Fruit fly (Drosophila melanogaster) whole organism, wandering third instar larva: ENCODE results near the gene cup.

Source experiments
- Abd-B ChIP-seq: fragments of >200 bp; optimal IDR thresholded peaks from 2 replicates; lab custom pipeline; 2017; ENCODE audit warnings: missing biosample characterization, missing genetic modification characterization
- CG32264 ChIP-seq: fragments of 200-800 bp; sonication (Bioruptor generic); optimal IDR thresholded peaks from 2 replicates; lab custom pipeline; 2016; ENCODE audit warnings: missing biosample characterization, missing genetic modification characterization
- CG9705 ChIP-seq: fragments of 200-800 bp; sonication (Bioruptor generic); optimal IDR thresholded peaks from 2 replicates; lab custom pipeline; 2018; ENCODE audit warnings: missing biosample characterization, mild to moderate bottlenecking, missing genetic modification characterization
- CrebA ChIP-seq: fragments of 200-800 bp; sonication (Bioruptor generic); optimal IDR thresholded peaks from 2 replicates; lab custom pipeline; 2016; ENCODE audit warnings: missing biosample characterization, mild to moderate bottlenecking, missing genetic modification characterization, borderline replicate concordance
- Dfd ChIP-seq: fragments of >200 bp; optimal IDR thresholded peaks from 2 replicates; lab custom pipeline; 2017; ENCODE audit warnings: missing biosample characterization, missing genetic modification characterization
- Dif ChIP-seq: fragments of 200-275, 200-300 bp; sonication (Bioruptor generic); optimal IDR thresholded peaks from 2 replicates; lab custom pipeline; 2018; ENCODE audit warnings: missing biosample characterization, missing genetic modification characterization; ENCODE audit not compliant: partially characterized antibody
- GATAd ChIP-seq: sonication (Bioruptor generic); optimal IDR thresholded peaks from 2 replicates; lab custom pipeline; 2016; ENCODE audit warnings: missing biosample characterization, missing genetic modification characterization
- HLH106 ChIP-seq: fragments of 200-800 bp; optimal IDR thresholded peaks from 3 replicates; lab custom pipeline; 2019; ENCODE audit warnings: missing biosample characterization, mild to moderate bottlenecking, missing genetic modification characterization, moderate library complexity
- Hnf4 ChIP-seq: fragments of 200-800 bp; sonication (Bioruptor generic); optimal IDR thresholded peaks from 2 replicates; lab custom pipeline; 2016; ENCODE audit warnings: missing biosample characterization, mild to moderate bottlenecking, missing genetic modification characterization
- Hr78 ChIP-seq: fragments of >200 bp; optimal IDR thresholded peaks from 2 replicates; lab custom pipeline; 2017; ENCODE audit warnings: missing biosample characterization, missing genetic modification characterization
- Hr83 ChIP-seq: fragments of 200-300 bp; sonication (Bioruptor generic); optimal IDR thresholded peaks from 2 replicates; lab custom pipeline; 2016; ENCODE audit warnings: missing biosample characterization, mild to moderate bottlenecking, missing genetic modification characterization, moderate library complexity; ENCODE audit not compliant: poor library complexity, severe bottlenecking
- Jra ChIP-seq: sonication (Bioruptor generic); optimal IDR thresholded peaks from 2 replicates; lab custom pipeline; 2016; ENCODE audit warnings: missing biosample characterization, missing genetic modification characterization
- Mio ChIP-seq: sonication (Bioruptor generic); optimal IDR thresholded peaks from 2 replicates; lab custom pipeline; 2016; ENCODE audit warnings: missing biosample characterization, missing genetic modification characterization
- Myc ChIP-seq: fragments of >200 bp; optimal IDR thresholded peaks from 2 replicates; lab custom pipeline; 2017
- N ChIP-seq: fragments of >200 bp; optimal IDR thresholded peaks from 2 replicates; lab custom pipeline; 2018; ENCODE audit warnings: missing biosample characterization, missing external identifiers, missing genetic modification characterization
- OdsH ChIP-seq: fragments of 200-800 bp; sonication (Bioruptor generic); optimal IDR thresholded peaks from 2 replicates; lab custom pipeline; 2016; ENCODE audit warnings: missing biosample characterization, mild to moderate bottlenecking, missing genetic modification characterization
- Rel ChIP-seq, 2 experiments: fragments of 200-800 bp; sonication (Bioruptor generic) in 1 of 2; optimal IDR thresholded peaks; 2 replicates in 1 of 2; 3 replicates in 1 of 2; lab custom pipeline; 2016 to 2019; ENCODE audit warnings: mild to moderate bottlenecking in 2 of 2, missing biosample characterization in 2 of 2, missing genetic modification characterization in 2 of 2, moderate library complexity in 1 of 2
- Sp1 ChIP-seq: fragments of 200-800 bp; sonication (Bioruptor generic); optimal IDR thresholded peaks from 3 replicates; lab custom pipeline; 2019; ENCODE audit warnings: missing biosample characterization, mild to moderate bottlenecking, missing genetic modification characterization, moderate library complexity
- Vsx2 ChIP-seq: fragments of 200-300, 225-300 bp; sonication (Bioruptor generic); optimal IDR thresholded peaks from 2 replicates; lab custom pipeline; 2018; ENCODE audit warnings: missing biosample characterization, missing genetic modification characterization; ENCODE audit not compliant: partially characterized antibody
- br ChIP-seq: fragments of 200-800 bp; sonication (Bioruptor generic); optimal IDR thresholded peaks from 2 replicates; lab custom pipeline; 2016; ENCODE audit warnings: missing biosample characterization, missing genetic modification characterization
- brk ChIP-seq: fragments of 200-800 bp; sonication (Bioruptor generic); optimal IDR thresholded peaks from 2 replicates; lab custom pipeline; 2016; ENCODE audit warnings: missing biosample characterization, mild to moderate bottlenecking, missing genetic modification characterization
- dl ChIP-seq, 2 experiments: fragments of 175-275, 200-275 bp in 1 of 2; fragments of 200-275 bp in 1 of 2; sonication (Bioruptor generic); optimal IDR thresholded peaks; lab custom pipeline; 2018; ENCODE audit warnings: mild to moderate bottlenecking in 2 of 2, missing biosample characterization in 2 of 2, missing genetic modification characterization in 2 of 2, moderate library complexity in 2 of 2; ENCODE audit not compliant: partially characterized antibody in 2 of 2, insufficient read depth in 1 of 2
- dmrt93B ChIP-seq: fragments of 200-800 bp; sonication (Bioruptor generic); optimal IDR thresholded peaks from 2 replicates; lab custom pipeline; 2018; ENCODE audit warnings: missing biosample characterization, mild to moderate bottlenecking, missing genetic modification characterization
- dsf ChIP-seq: sonication (Bioruptor generic); optimal IDR thresholded peaks from 2 replicates; lab custom pipeline; 2016; ENCODE audit warnings: missing biosample characterization, missing genetic modification characterization, borderline replicate concordance
- ey ChIP-seq: fragments of 200-800 bp; sonication (Bioruptor generic); optimal IDR thresholded peaks from 2 replicates; lab custom pipeline; 2016; ENCODE audit warnings: missing biosample characterization, missing genetic modification characterization
- foxo ChIP-seq, 2 experiments: fragments of 200-800 bp; sonication (Bioruptor generic); optimal IDR thresholded peaks; 2 replicates in 1 of 2; 3 replicates in 1 of 2; lab custom pipeline; 2016 to 2017; ENCODE audit warnings: missing biosample characterization in 2 of 2, missing genetic modification characterization in 2 of 2
- fru ChIP-seq: fragments of 200-800 bp; sonication (Bioruptor generic); optimal IDR thresholded peaks from 3 replicates; lab custom pipeline; 2016; ENCODE audit warnings: missing biosample characterization, mild to moderate bottlenecking, missing genetic modification characterization
- h ChIP-seq: fragments of 200-800 bp; sonication (Bioruptor generic); optimal IDR thresholded peaks from 3 replicates; lab custom pipeline; 2016; ENCODE audit warnings: missing biosample characterization, mild to moderate bottlenecking, missing genetic modification characterization
- jim ChIP-seq: fragments of 175-275, 200-325 bp; sonication (Bioruptor generic); optimal IDR thresholded peaks from 2 replicates; lab custom pipeline; 2016; ENCODE audit warnings: missing biosample characterization, mild to moderate bottlenecking, missing genetic modification characterization
- lola ChIP-seq: fragments of >200 bp; optimal IDR thresholded peaks from 2 replicates; lab custom pipeline; 2017; ENCODE audit warnings: missing biosample characterization, missing genetic modification characterization
- pan ChIP-seq: fragments of >200 bp; optimal IDR thresholded peaks from 2 replicates; lab custom pipeline; 2017
- psq ChIP-seq: fragments of 200-800 bp; sonication (Bioruptor generic); optimal IDR thresholded peaks from 3 replicates; lab custom pipeline; 2017; ENCODE audit warnings: missing biosample characterization, mild to moderate bottlenecking, missing genetic modification characterization, moderate library complexity
- rgr ChIP-seq: fragments of 200-800 bp; sonication (Bioruptor generic); optimal IDR thresholded peaks from 3 replicates; lab custom pipeline; 2016; ENCODE audit warnings: missing biosample characterization, mild to moderate bottlenecking, missing genetic modification characterization
- sage ChIP-seq: fragments of 200-800 bp; sonication (Bioruptor generic); optimal IDR thresholded peaks from 2 replicates; lab custom pipeline; 2016; ENCODE audit warnings: missing biosample characterization, mild to moderate bottlenecking, missing genetic modification characterization
- sv ChIP-seq: fragments of 200-800 bp; sonication (Bioruptor generic); optimal IDR thresholded peaks from 3 replicates; lab custom pipeline; 2016; ENCODE audit warnings: missing biosample characterization, missing genetic modification characterization
- tai ChIP-seq: sonication (Bioruptor generic); optimal IDR thresholded peaks from 2 replicates; lab custom pipeline; 2016; ENCODE audit warnings: missing biosample characterization, missing genetic modification characterization
- usp ChIP-seq: fragments of >200 bp; optimal IDR thresholded peaks from 2 replicates; lab custom pipeline; 2017; ENCODE audit warnings: missing biosample characterization, missing genetic modification characterization
- woc ChIP-seq: sonication (Bioruptor generic); optimal IDR thresholded peaks from 2 replicates; lab custom pipeline; 2016; ENCODE audit warnings: missing biosample characterization, mild to moderate bottlenecking, missing genetic modification characterization

cup gene

dm6 chr2L:6644421-6645059 lies 18.9 kb upstream of the cup start:
- peak; percentile 4 for TF ChIP-seq Sp1 (GFP tag; lab: Kevin White, UChicago)
- peak in 1 of 2 experiments; percentile 67 for TF ChIP-seq foxo (GFP tag; optimal IDR thresholded peaks at IDR 0.05; lab: Kevin White, UChicago)
- peak; percentile 61 for TF ChIP-seq Rel (GFP tag; optimal IDR thresholded peaks at IDR 0.05; lab: Kevin White, UChicago)
- no peak for TF ChIP-seq Rel (tag; optimal IDR thresholded peaks at IDR 0.05; lab: Kevin White, UChicago)
- peak; percentile 4 for TF ChIP-seq rgr
- TF ChIP-seq sage (GFP tag; lab: Kevin White, UChicago), result peak; percentile 51
- TF ChIP-seq lola (GFP tag; lab: Kevin White, UChicago), result peak; percentile 13
- no peak for TF ChIP-seq Jra
- TF ChIP-seq brk (GFP tag; lab: Kevin White, UChicago), result peak; percentile 8
- no peak for TF ChIP-seq usp
- TF ChIP-seq h (GFP tag; lab: Kevin White, UChicago), result no peak
- TF ChIP-seq psq (GFP tag; lab: Kevin White, UChicago), result peak; percentile 97
- no peak for TF ChIP-seq Abd-B (GFP tag; lab: Kevin White, UChicago)
- peak; percentile 35 for TF ChIP-seq tai
- TF ChIP-seq Vsx2 (GFP tag; lab: Kevin White, UChicago), result peak; percentile 7
- TF ChIP-seq CG32264 (GFP tag; lab: Kevin White, UChicago), result peak; percentile 11
- no peak for TF ChIP-seq jim (GFP tag; lab: Kevin White, UChicago)
- TF ChIP-seq, all 38 proteins: peak for 11

- no peak for TF ChIP-seq lola (GFP tag; lab: Kevin White, UChicago)
- TF ChIP-seq Hnf4 (GFP tag; lab: Kevin White, UChicago), result peak; percentile 88
- TF ChIP-seq CG9705 (GFP tag; lab: Kevin White, UChicago), result peak; percentile 40
- peak; percentile 93 for TF ChIP-seq h (GFP tag; lab: Kevin White, UChicago)
- TF ChIP-seq psq (GFP tag; lab: Kevin White, UChicago), result peak; percentile 94
- no peak for TF ChIP-seq Myc (lab: Kevin White, UChicago)
- peak; percentile 93 for TF ChIP-seq rgr
- no peak for TF ChIP-seq Hr78 (GFP tag; lab: Kevin White, UChicago)
- no peak for TF ChIP-seq pan (lab: Kevin White, UChicago)
- peak; percentile 62 for TF ChIP-seq dsf
- TF ChIP-seq Jra, result peak; percentile 48
- no peak for TF ChIP-seq Dif (GFP tag; lab: Kevin White, UChicago)
- TF ChIP-seq brk (GFP tag; lab: Kevin White, UChicago), result peak; percentile 56
- TF ChIP-seq N (GFP tag; lab: Kevin White, UChicago), result no peak
- TF ChIP-seq fru (GFP tag; lab: Kevin White, UChicago), result peak; percentile 93
- TF ChIP-seq Mio (GFP tag; lab: Kevin White, UChicago), result no peak
- peak; percentile 81 for TF ChIP-seq HLH106 (tag; lab: Kevin White, UChicago)
- no peak for TF ChIP-seq CrebA (GFP tag; lab: Kevin White, UChicago)
- no peak for TF ChIP-seq Abd-B (GFP tag; lab: Kevin White, UChicago)
- peak; percentile 91 for TF ChIP-seq br
- no peak for TF ChIP-seq Hr83 (GFP tag; lab: Kevin White, UChicago)
- TF ChIP-seq sv (GFP tag; lab: Kevin White, UChicago), result peak; percentile 95
- peak; percentile 88 for TF ChIP-seq OdsH (GFP tag; lab: Kevin White, UChicago)
- TF ChIP-seq Rel (GFP tag; optimal IDR thresholded peaks at IDR 0.05; lab: Kevin White, UChicago), result no peak
- TF ChIP-seq Rel (tag; optimal IDR thresholded peaks at IDR 0.05; lab: Kevin White, UChicago), result peak; percentile 97
- TF ChIP-seq usp, result no peak
- TF ChIP-seq woc (GFP tag; lab: Kevin White, UChicago), result peak; percentile 76
- TF ChIP-seq tai, result no peak
- peak in 1 of 2 experiments; percentile 4 for TF ChIP-seq dl (GFP tag; optimal IDR thresholded peaks at IDR 0.05; lab: Kevin White, UChicago; ENCODE audit: insufficient read depth in 1 of 2, partially characterized antibody in 2 of 2)
- TF ChIP-seq ey (GFP tag; lab: Kevin White, UChicago), result peak; percentile 90
- TF ChIP-seq Vsx2 (GFP tag; lab: Kevin White, UChicago), result no peak
- TF ChIP-seq Dfd (GFP tag; lab: Kevin White, UChicago), result no peak
- TF ChIP-seq jim (GFP tag; lab: Kevin White, UChicago), result no peak
- TF ChIP-seq Sp1 (GFP tag; lab: Kevin White, UChicago), result peak; percentile 85
- TF ChIP-seq foxo (GFP tag; optimal IDR thresholded peaks at IDR 0.05; lab: Kevin White, UChicago), result peak; percentile 42 to 93
- peak; percentile 85 for TF ChIP-seq CG32264 (GFP tag; lab: Kevin White, UChicago)
- TF ChIP-seq sage (GFP tag; lab: Kevin White, UChicago), result peak; percentile 68
- TF ChIP-seq dmrt93B, result peak; percentile 64
- TF ChIP-seq GATAd (GFP tag; lab: Kevin White, UChicago), result peak; percentile 28
Observed at dm6 chr2L:6647103-6647711, 16.3 kb upstream of the cup start.
